Fruit fly (Drosophila melanogaster): ENCODE measurements around the gene CG33293.

DNA sequence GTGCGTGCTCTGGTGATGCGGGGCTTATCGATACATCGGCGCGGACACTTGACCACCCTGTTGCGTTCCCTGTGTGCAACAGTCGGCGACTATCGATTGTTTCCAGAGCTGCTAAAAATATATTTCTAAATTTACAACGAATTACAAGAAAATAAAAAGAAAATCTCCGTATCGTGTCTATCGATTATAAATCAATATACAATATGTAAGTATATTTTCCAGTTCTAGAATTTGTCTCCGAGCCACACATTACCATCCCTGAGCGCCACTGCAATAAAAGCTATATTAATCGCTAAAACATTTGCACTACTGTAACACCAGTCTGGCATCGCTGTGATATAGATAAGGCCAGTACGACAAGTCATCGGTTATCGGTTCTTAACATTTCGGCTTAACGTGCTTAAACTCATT is 8.3 kb downstream of the CG33293 start, which contains the start of the genes Kat60 and Mms19:
- no peak for TF ChIP-seq EcR (GFP tag; optimal IDR thresholded peaks at IDR 0.05)
- peak; percentile 59; the same call in 1 of the 2 replicates for TF ChIP-seq rn (GFP tag; IDR thresholded peaks at IDR 0.05)
- TF ChIP-seq CG8301 (tag; optimal IDR thresholded peaks at IDR 0.05): no peak
- TF ChIP-seq fd96Ca (GFP tag; IDR thresholded peaks at IDR 0.05): peak; percentile 60; the same call in 2 of the 3 replicates
- TF ChIP-seq CG15710 (tag; optimal IDR thresholded peaks at IDR 0.05): peak; percentile 49
- peak; percentile 47 for TF ChIP-seq CG8159 (tag; optimal IDR thresholded peaks at IDR 0.05)
- no peak for TF ChIP-seq CG14655 (GFP tag; optimal IDR thresholded peaks at IDR 0.05)
- TF ChIP-seq Pif1A (GFP tag; optimal IDR thresholded peaks at IDR 0.05): no peak
- peak; percentile 23 for TF ChIP-seq CG17806 (tag; optimal IDR thresholded peaks at IDR 0.05)
- no peak for TF ChIP-seq D1 (tag; optimal IDR thresholded peaks at IDR 0.05)
- no peak for TF ChIP-seq CG12605 (GFP tag; IDR thresholded peaks at IDR 0.05)
- no peak for TF ChIP-seq CG34367 (tag; optimal IDR thresholded peaks at IDR 0.05)
- TF ChIP-seq CG4496 (GFP tag; IDR thresholded peaks at IDR 0.05): peak; percentile 37; the same call in 1 of the 3 replicates

All from whole organism, pupa.